Worm (Caenorhabditis elegans) whole organism, L4/young adult: ENCODE data around the gene str-112.

Source experiments
- W03F9.2 ChIP-seq: fragments of 150-350 bp; optimal IDR thresholded peaks from 2 replicates; lab custom pipeline; 2014; ENCODE audit warnings: missing biosample characterization, missing genetic modification characterization
- dao-5 ChIP-seq: sonication (generic microtip); optimal IDR thresholded peaks from 2 replicates; lab custom pipeline; 2016; ENCODE audit warnings: missing genotype, missing genetic modification characterization, moderate library complexity, missing compliant biosample characterization
- him-1 ChIP-seq: sonication (generic microtip); optimal IDR thresholded peaks from 2 replicates; lab custom pipeline; 2016; ENCODE audit warnings: missing genotype, missing genetic modification reagents, missing genetic modification characterization, missing compliant biosample characterization

str-112 gene

ce11 chrV:7147370-7147769 lies 9.2 kb upstream of the str-112 start, which contains the start of gene ugt-38:
ugt-38 (minus strand) TSS chrV:7147470.
- no peak for TF ChIP-seq him-1 (tag; lab: Kevin White, UChicago)
- no peak for TF ChIP-seq dao-5 (tag; lab: Kevin White, UChicago)
- no peak for TF ChIP-seq W03F9.2 (tag; lab: Kevin White, UChicago)

ce11 chrV:7145250-7145850 lies 7.1 kb upstream of the str-112 start, which contains the start of gene ugt-37:
ugt-37 (minus strand) TSS chrV:7145318.
- TF ChIP-seq him-1 (tag; lab: Kevin White, UChicago) (no peak), W03F9.2 (tag; lab: Kevin White, UChicago) (no peak), dao-5 (tag; lab: Kevin White, UChicago) (no peak)

- TF ChIP-seq dao-5 (tag; lab: Kevin White, UChicago) (no peak), W03F9.2 (tag; lab: Kevin White, UChicago) (no peak), him-1 (tag; lab: Kevin White, UChicago) (no peak)
These were observed 4.4 kb upstream of the str-112 start for ce11 chrV:7142661-7143060.

ce11 chrV:7141864-7142263 lies 3.6 kb upstream of the str-112 start, which contains the start of gene ugt-40:
ugt-40 (minus strand) TSS chrV:7141964.
- TF ChIP-seq W03F9.2 (tag; lab: Kevin White, UChicago) (no peak), dao-5 (tag; lab: Kevin White, UChicago) (no peak), him-1 (tag; lab: Kevin White, UChicago) (no peak)

ce11 chrV:7140368-7140767 lies 2.1 kb upstream of the str-112 start:
- TF ChIP-seq dao-5 (tag; lab: Kevin White, UChicago) (no peak), W03F9.2 (tag; lab: Kevin White, UChicago) (no peak), him-1 (tag; lab: Kevin White, UChicago) (no peak)

ce11 chrV:7136859-7137258 lies 1.4 kb downstream of the str-112 start:
- TF ChIP-seq him-1 (tag; lab: Kevin White, UChicago) (no peak), dao-5 (tag; lab: Kevin White, UChicago) (no peak), W03F9.2 (tag; lab: Kevin White, UChicago) (no peak)

ce11 chrV:7133963-7134362 lies 4.3 kb downstream of the str-112 start, which contains the start of gene F10D2.16:
F10D2.16 (plus strand) TSS chrV:7134263.
- no peak for TF ChIP-seq him-1 (tag; lab: Kevin White, UChicago)
- no peak for TF ChIP-seq W03F9.2 (tag; lab: Kevin White, UChicago)
- no peak for TF ChIP-seq dao-5 (tag; lab: Kevin White, UChicago)

ce11 chrV:7132248-7132647 lies 6.0 kb downstream of the str-112 start, which contains the start of gene sre-10:
sre-10 (plus strand) TSS chrV:7132548.
- TF ChIP-seq W03F9.2 (tag; lab: Kevin White, UChicago), result no peak
- no peak for TF ChIP-seq dao-5 (tag; lab: Kevin White, UChicago)
- no peak for TF ChIP-seq him-1 (tag; lab: Kevin White, UChicago)

ce11 chrV:7130974-7131373 lies 7.2 kb downstream of the str-112 start, which contains the start of gene srx-36:
srx-36 (minus strand) TSS chrV:7131074.
- TF ChIP-seq W03F9.2 (tag; lab: Kevin White, UChicago) (no peak), dao-5 (tag; lab: Kevin White, UChicago) (no peak), him-1 (tag; lab: Kevin White, UChicago) (no peak)

ce11 chrV:7129460-7129859 lies 8.8 kb downstream of the str-112 start, which contains the start of gene T01C4.8:
T01C4.8 (minus strand) TSS chrV:7129560.
- no peak for TF ChIP-seq him-1 (tag; lab: Kevin White, UChicago)
- no peak for TF ChIP-seq dao-5 (tag; lab: Kevin White, UChicago)
- no peak for TF ChIP-seq W03F9.2 (tag; lab: Kevin White, UChicago)

ce11 chrV:7123979-7124378 lies 14.2 kb downstream of the str-112 start:
- TF ChIP-seq dao-5 (tag; lab: Kevin White, UChicago), result no peak
- TF ChIP-seq him-1 (tag; lab: Kevin White, UChicago), result no peak
- no peak for TF ChIP-seq W03F9.2 (tag; lab: Kevin White, UChicago)

- TF ChIP-seq dao-5 (tag; lab: Kevin White, UChicago) (no peak), W03F9.2 (tag; lab: Kevin White, UChicago) (no peak), him-1 (tag; lab: Kevin White, UChicago) (no peak)
These were observed 15.0 kb downstream of the str-112 start, which contains the start of gene lmd-5 for ce11 chrV:7123188-7123708. lmd-5 (plus strand) TSS chrV:7123658.

- TF ChIP-seq W03F9.2 (tag; lab: Kevin White, UChicago), result no peak
- TF ChIP-seq him-1 (tag; lab: Kevin White, UChicago), result no peak
- no peak for TF ChIP-seq dao-5 (tag; lab: Kevin White, UChicago)
These were observed 18.1 kb downstream of the str-112 start, which contains the start of gene srx-34 for ce11 chrV:7120168-7120567. srx-34 (minus strand) TSS chrV:7120268.
